Fruit fly (Drosophila melanogaster) whole organism, embryonic: Measurements from ENCODE around the gene sqh.

Source experiments
- B-H1 ChIP-seq: fragments of 200-800 bp; sonication (Bioruptor generic); IDR thresholded peaks from 3 replicates; pipeline ENCODE4 v1.3.6; 2022; ENCODE audit warnings: missing biosample characterization, missing genetic modification characterization
- Bgb ChIP-seq: fragments of 200-800 bp; sonication (Bioruptor generic); IDR thresholded peaks from 2 replicates; pipeline ENCODE4 v1.3.6; 2022; ENCODE audit warnings: missing biosample characterization, missing genetic modification characterization; ENCODE audit not compliant: partially characterized antibody
- CG13424 ChIP-seq: fragments of 200-800 bp; sonication (Bioruptor generic); optimal IDR thresholded peaks from 2 replicates; lab custom pipeline; 2019; ENCODE audit warnings: missing biosample characterization, mild to moderate bottlenecking, missing genetic modification characterization, moderate library complexity
- CG14860 ChIP-seq: fragments of 200-800 bp; sonication (Bioruptor generic); IDR thresholded peaks from 3 replicates; pipeline ENCODE4 v1.3.6; 2022; ENCODE audit warnings: missing biosample characterization, missing genetic modification characterization; ENCODE audit not compliant: partially characterized antibody
- CG18599 ChIP-seq: fragments of 200-800 bp; sonication (Bioruptor generic); optimal IDR thresholded peaks from 3 replicates; lab custom pipeline; 2017; ENCODE audit warnings: missing biosample characterization, missing genetic modification characterization, mild to moderate bottlenecking, moderate library complexity, missing genetic modification reagents
- CG2712 ChIP-seq: fragments of 200-800 bp; optimal IDR thresholded peaks from 3 replicates; lab custom pipeline; 2019; ENCODE audit warnings: missing biosample characterization, mild to moderate bottlenecking, missing genetic modification characterization, moderate library complexity
- CG30403 ChIP-seq: fragments of 200-800 bp; sonication (Bioruptor generic); optimal IDR thresholded peaks from 3 replicates; lab custom pipeline; 2016; ENCODE audit warnings: missing biosample characterization, missing genetic modification characterization
- CG34224 ChIP-seq: fragments of 200-800 bp; sonication (Bioruptor generic); IDR thresholded peaks from 3 replicates; pipeline ENCODE4 v1.3.6; 2022; ENCODE audit warnings: missing biosample characterization, missing genetic modification characterization; ENCODE audit not compliant: partially characterized antibody
- CG3995 ChIP-seq: fragments of 200-800 bp; sonication (Bioruptor generic); optimal IDR thresholded peaks from 3 replicates; lab custom pipeline; 2016; ENCODE audit warnings: missing biosample characterization, missing genetic modification characterization
- CG42726 ChIP-seq: fragments of 200-800 bp; sonication (Bioruptor generic); IDR thresholded peaks from 2 replicates; pipeline ENCODE4 v1.3.6; 2022; ENCODE audit warnings: missing biosample characterization, missing genetic modification characterization; ENCODE audit not compliant: partially characterized antibody
- CG4617 ChIP-seq: fragments of 200-800 bp; sonication (Bioruptor generic); optimal IDR thresholded peaks from 3 replicates; lab custom pipeline; 2016; ENCODE audit warnings: missing biosample characterization, missing genetic modification characterization, borderline replicate concordance
- CG7963 ChIP-seq: fragments of 200-800 bp; sonication (Bioruptor generic); IDR thresholded peaks from 3 replicates; pipeline ENCODE4 v1.3.6; 2022; ENCODE audit warnings: missing biosample characterization, missing genetic modification characterization; ENCODE audit not compliant: partially characterized antibody
- CG8290 ChIP-seq, 3 experiments: fragments of 200-800 bp; sonication (Bioruptor generic); optimal IDR thresholded peaks; 2 replicates each; lab custom pipeline; 2016 to 2019; ENCODE audit warnings: missing biosample characterization in 3 of 3, missing genetic modification characterization in 3 of 3, mild to moderate bottlenecking in 2 of 3, moderate library complexity in 1 of 3
- CG8478 ChIP-seq: fragments of >200 bp; optimal IDR thresholded peaks from 2 replicates; lab custom pipeline; 2018
- CkIIα-i1 ChIP-seq: fragments of 200-800 bp; sonication (Bioruptor generic); IDR thresholded peaks from 2 replicates; pipeline ENCODE4 v1.3.6; 2022; ENCODE audit warnings: missing biosample characterization, missing genetic modification characterization
- CrebB ChIP-seq: fragments of 200-800 bp; sonication (Bioruptor generic); optimal IDR thresholded peaks from 3 replicates; lab custom pipeline; 2018; ENCODE audit warnings: missing biosample characterization, mild to moderate bottlenecking, missing genetic modification characterization
- Dek ChIP-seq: fragments of 200-800 bp; sonication (Bioruptor generic); optimal IDR thresholded peaks from 3 replicates; lab custom pipeline; 2019; ENCODE audit warnings: missing biosample characterization, mild to moderate bottlenecking, missing genetic modification characterization, moderate library complexity
- Dfd ChIP-seq, 2 experiments: fragments of >200 bp; optimal IDR thresholded peaks; 2 replicates each; lab custom pipeline; 2017; ENCODE audit warnings: missing biosample characterization in 2 of 2, missing genetic modification characterization in 2 of 2
- Dll ChIP-seq: fragments of 200-800 bp; sonication (Bioruptor generic); IDR thresholded peaks from 4 replicates; pipeline ENCODE4 v1.3.6; 2022; ENCODE audit warnings: missing biosample characterization, missing genetic modification characterization; ENCODE audit not compliant: partially characterized antibody
- Dref ChIP-seq: fragments of 200-800 bp; sonication (Bioruptor generic); IDR thresholded peaks from 2 replicates; pipeline ENCODE4 v1.3.6; 2022; ENCODE audit warnings: missing biosample characterization, missing genetic modification characterization
- Fer1 ChIP-seq: fragments of 200-800 bp; sonication (Bioruptor generic); optimal IDR thresholded peaks from 2 replicates; lab custom pipeline; 2017; ENCODE audit warnings: missing biosample characterization, mild to moderate bottlenecking, missing genetic modification characterization
- Hmr ChIP-seq: fragments of 200-800 bp; sonication (Bioruptor generic); optimal IDR thresholded peaks from 3 replicates; lab custom pipeline; 2017; ENCODE audit warnings: mild to moderate bottlenecking, missing biosample characterization, missing genetic modification reagents, missing genetic modification characterization
- Hr78 ChIP-seq, 2 experiments: fragments of 200-800 bp in 1 of 2; fragments of >200 bp in 1 of 2; sonication (Bioruptor generic) in 1 of 2; optimal IDR thresholded peaks; 2 replicates each; lab custom pipeline; 2017 to 2019; ENCODE audit warnings: missing biosample characterization in 2 of 2, missing genetic modification characterization in 2 of 2, mild to moderate bottlenecking in 1 of 2, moderate library complexity in 1 of 2
- Med ChIP-seq: fragments of 200-800 bp; sonication (Bioruptor generic); peaks from one replicate; lab custom pipeline; 2016; ENCODE audit warnings: missing biosample characterization, missing genetic modification characterization, mild to moderate bottlenecking, inconsistent platforms, moderate library complexity
- Pdp1 ChIP-seq, 2 experiments: fragments of 200-800 bp; sonication (Bioruptor generic); optimal IDR thresholded peaks; 3 replicates each; lab custom pipeline; 2016; ENCODE audit warnings: missing biosample characterization in 2 of 2, missing genetic modification characterization in 2 of 2, mild to moderate bottlenecking in 1 of 2, moderate library complexity in 1 of 2
- Sox102F ChIP-seq: fragments of 200-800 bp; sonication (Bioruptor generic); optimal IDR thresholded peaks from 2 replicates; lab custom pipeline; 2018; ENCODE audit warnings: missing biosample characterization, mild to moderate bottlenecking, missing genetic modification characterization, moderate library complexity
- Sry-δ ChIP-seq: fragments of 200-800 bp; sonication (Bioruptor generic); optimal IDR thresholded peaks from 2 replicates; lab custom pipeline; 2016; ENCODE audit warnings: missing biosample characterization, missing genetic modification characterization
- Tbp ChIP-seq: fragments of >200 bp; optimal IDR thresholded peaks from 2 replicates; lab custom pipeline; 2018; ENCODE audit warnings: missing biosample characterization, missing genetic modification characterization
- bbx ChIP-seq: fragments of 200-800 bp; sonication (Bioruptor generic); IDR thresholded peaks from 2 replicates; pipeline ENCODE4 v1.3.6; 2022; ENCODE audit warnings: missing biosample characterization, missing genetic modification characterization; ENCODE audit not compliant: partially characterized antibody
- cato ChIP-seq: fragments of 200-800 bp; sonication (Bioruptor generic); optimal IDR thresholded peaks from 2 replicates; lab custom pipeline; 2016; ENCODE audit warnings: missing biosample characterization, missing genetic modification characterization, borderline replicate concordance
- disco-r ChIP-seq: fragments of 200-800 bp; sonication (Bioruptor generic); optimal IDR thresholded peaks from 2 replicates; lab custom pipeline; 2016; ENCODE audit warnings: missing biosample characterization, missing genetic modification characterization
- exex ChIP-seq: fragments of 200-800 bp; sonication (Bioruptor generic); optimal IDR thresholded peaks from 4 replicates; lab custom pipeline; 2018; ENCODE audit warnings: missing biosample characterization, mild to moderate bottlenecking, missing genetic modification characterization, moderate library complexity
- hb ChIP-seq: fragments of 200-800 bp; sonication (Bioruptor generic); IDR thresholded peaks from 3 replicates; pipeline ENCODE4 v1.3.6; 2022; ENCODE audit warnings: missing biosample characterization, missing genetic modification characterization; ENCODE audit not compliant: partially characterized antibody
- hth ChIP-seq: fragments of >200 bp; optimal IDR thresholded peaks from 2 replicates; lab custom pipeline; 2017; ENCODE audit warnings: inconsistent platforms
- inv ChIP-seq: fragments of 200-800 bp; sonication (Bioruptor generic); IDR thresholded peaks from 2 replicates; pipeline ENCODE4 v1.3.6; 2022; ENCODE audit warnings: missing biosample characterization, missing genetic modification characterization; ENCODE audit not compliant: partially characterized antibody
- ken ChIP-seq: fragments of 200-800 bp; sonication (Bioruptor generic); IDR thresholded peaks from 3 replicates; pipeline ENCODE4 v1.3.6; 2022; ENCODE audit warnings: missing biosample characterization, missing genetic modification characterization
- mirr ChIP-seq: fragments of 200-800 bp; sonication (Bioruptor generic); optimal IDR thresholded peaks from 3 replicates; lab custom pipeline; 2018; ENCODE audit warnings: missing biosample characterization, mild to moderate bottlenecking, missing genetic modification characterization
- nerfin-2 ChIP-seq: fragments of 200-800 bp; sonication (Bioruptor generic); IDR thresholded peaks from 2 replicates; pipeline ENCODE4 v1.3.6; 2022; ENCODE audit warnings: missing biosample characterization, missing genetic modification characterization; ENCODE audit not compliant: partially characterized antibody
- pnt ChIP-seq: fragments of 200-800 bp; sonication (Bioruptor generic); optimal IDR thresholded peaks from 3 replicates; lab custom pipeline; 2016; ENCODE audit warnings: missing biosample characterization, missing genetic modification characterization
- pzg ChIP-seq: fragments of 200-800 bp; sonication (Bioruptor generic); optimal IDR thresholded peaks from 3 replicates; lab custom pipeline; 2018; ENCODE audit warnings: missing biosample characterization, mild to moderate bottlenecking, missing genetic modification characterization, moderate library complexity
- row ChIP-seq: fragments of 200-800 bp; sonication (Bioruptor generic); IDR thresholded peaks from 3 replicates; pipeline ENCODE4 v1.3.6; 2022; ENCODE audit warnings: missing biosample characterization, missing genetic modification characterization
- seq ChIP-seq: fragments of 200-800 bp; sonication (Bioruptor generic); IDR thresholded peaks from 2 replicates; pipeline ENCODE4 v1.3.6; 2022; ENCODE audit warnings: missing biosample characterization, missing genetic modification characterization
- slbo ChIP-seq: fragments of 200-800 bp; sonication (Bioruptor generic); IDR thresholded peaks from 2 replicates; pipeline ENCODE4 v1.3.6; 2022; ENCODE audit warnings: missing biosample characterization, missing genetic modification characterization
- sr ChIP-seq: fragments of 200-800 bp; sonication (Bioruptor generic); IDR thresholded peaks from 3 replicates; pipeline ENCODE4 v1.3.6; 2022; ENCODE audit warnings: missing biosample characterization, missing genetic modification characterization
- stwl ChIP-seq: fragments of 200-800 bp; sonication (Bioruptor generic); optimal IDR thresholded peaks from 3 replicates; lab custom pipeline; 2018; ENCODE audit warnings: missing biosample characterization, mild to moderate bottlenecking, missing genetic modification characterization, moderate library complexity
- sug ChIP-seq: fragments of 200-800 bp; optimal IDR thresholded peaks from 2 replicates; lab custom pipeline; 2019; ENCODE audit warnings: missing biosample characterization, mild to moderate bottlenecking, missing genetic modification characterization, moderate library complexity
- vfl ChIP-seq: fragments of 200-800 bp; sonication (Bioruptor generic); optimal IDR thresholded peaks from 2 replicates; lab custom pipeline; 2016; ENCODE audit warnings: missing biosample characterization, missing genetic modification characterization
- vvl ChIP-seq: fragments of 200-800 bp; sonication (Bioruptor generic); IDR thresholded peaks from 2 replicates; pipeline ENCODE4 v1.3.6; 2022; ENCODE audit warnings: missing biosample characterization, missing genetic modification characterization
- yki ChIP-seq: fragments of >200 bp; optimal IDR thresholded peaks from 3 replicates; lab custom pipeline; 2018

Gene sqh

dm6 chrX:6260900-6261299 lies 36.0 kb upstream of the sqh start, which contains the start of gene Josd (continued):
- TF ChIP-seq Fer1, result peak; percentile 3
- TF ChIP-seq stwl, result peak; percentile 48
- peak; percentile 90 for TF ChIP-seq Sry-δ (GFP tag; lab: Kevin White, UChicago)
- TF ChIP-seq nerfin-2 (GFP tag; lab: Robert Waterston, UW), result peak; percentile 66
- TF ChIP-seq seq, result no peak
- peak; percentile 83 for TF ChIP-seq row (GFP tag; lab: Robert Waterston, UW)
- TF ChIP-seq ken (GFP tag; lab: Robert Waterston, UW), result no peak
- TF ChIP-seq bbx (GFP tag; lab: Robert Waterston, UW), result peak; percentile 83
- peak; percentile 70; the same call in 2 of the 3 replicates for TF ChIP-seq CG7963 (GFP tag; lab: Robert Waterston, UW)
- peak; percentile 69 for TF ChIP-seq CG14860 (GFP tag; lab: Robert Waterston, UW)
- peak; percentile 81 for TF ChIP-seq Dref (GFP tag; lab: Robert Waterston, UW)
- peak; percentile 87 for TF ChIP-seq Dll (GFP tag; lab: Robert Waterston, UW)
- no peak for TF ChIP-seq CkIIα-i1
- peak; percentile 2 for TF ChIP-seq CG2712 (tag; lab: Kevin White, UChicago)
- TF ChIP-seq CG4617 (GFP tag; lab: Kevin White, UChicago), result peak; percentile 26
- peak; percentile 85 for TF ChIP-seq CG34224
- TF ChIP-seq inv (GFP tag; lab: Robert Waterston, UW), result peak; percentile 76
- peak; percentile 51 for TF ChIP-seq pzg (GFP tag; lab: Kevin White, UChicago)
- peak; percentile 27 for TF ChIP-seq Hmr
- no peak for TF ChIP-seq CG8290 (GFP tag; optimal IDR thresholded peaks at IDR 0.05; lab: Kevin White, UChicago)
- TF ChIP-seq CG8290 (tag; optimal IDR thresholded peaks at IDR 0.05; lab: Kevin White, UChicago), result peak in 1 of 2 experiments; percentile 41

- TF ChIP-seq hb (no peak), mirr (GFP tag; lab: Kevin White, UChicago) (peak; percentile 66), Dek (tag; lab: Kevin White, UChicago) (no peak), hth (lab: Kevin White, UChicago) (no peak), Pdp1 (GFP tag; optimal IDR thresholded peaks at IDR 0.05; lab: Kevin White, UChicago) (peak in 1 of 2 experiments; percentile 73), sr (no peak), disco-r (GFP tag; lab: Kevin White, UChicago) (no peak), Tbp (GFP tag; lab: Kevin White, UChicago) (no peak), sug (tag; lab: Kevin White, UChicago) (peak; percentile 3), Bgb (GFP tag; lab: Robert Waterston, UW) (no peak), cato (GFP tag; lab: Kevin White, UChicago) (no peak), exex (tag; lab: Kevin White, UChicago) (peak; percentile 37)
Measured at dm6 chrX:6259696-6260095, 34.8 kb upstream of the sqh start.

DNA sequence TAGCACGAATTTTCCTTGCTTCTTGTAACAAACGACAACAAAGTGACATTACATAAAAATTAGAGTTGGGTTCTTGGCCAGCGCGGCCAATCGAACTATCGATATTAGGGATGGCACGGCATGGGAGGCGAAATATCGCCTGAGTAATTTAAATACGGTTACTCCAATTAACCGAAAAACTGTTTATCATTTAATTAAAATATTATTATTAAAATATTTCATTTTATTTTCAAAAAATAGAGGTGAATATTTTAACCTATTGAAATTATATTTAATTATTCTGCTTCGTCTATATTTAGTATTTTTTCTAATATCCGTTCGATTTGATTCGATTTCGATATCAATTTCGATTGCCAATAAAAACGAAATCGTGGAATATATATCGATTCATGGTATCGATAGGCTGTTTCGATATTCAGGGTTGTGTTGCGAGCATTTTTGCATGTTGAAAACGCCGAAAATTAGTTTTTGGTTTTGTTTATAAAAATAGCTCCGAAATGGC lies 30.5 kb upstream of the sqh start, which contains the start of the genes Rbcn-3A and Spx:
TSS of gene Rbcn-3A (minus strand) at position 74 of the 502 bp plus-strand sequence.
TSS of gene Spx (plus strand) at position 409 of the 502 bp plus-strand sequence.
- no peak for TF ChIP-seq CG8478 (lab: Kevin White, UChicago)
- TF ChIP-seq Sox102F (GFP tag; lab: Kevin White, UChicago), result peak; percentile 49
- TF ChIP-seq pnt (GFP tag; lab: Kevin White, UChicago), result no peak
- peak; percentile 46 for TF ChIP-seq CG30403 (GFP tag; lab: Kevin White, UChicago)
- TF ChIP-seq B-H1 (GFP tag; lab: Robert Waterston, UW), result no peak
- TF ChIP-seq CG18599 (GFP tag; lab: Kevin White, UChicago), result peak; percentile 35
- TF ChIP-seq yki (lab: Kevin White, UChicago), result no peak
- TF ChIP-seq Med (GFP tag; lab: Kevin White, UChicago), result no peak
- peak; percentile 55 for TF ChIP-seq CG13424 (tag; lab: Kevin White, UChicago)
- peak; percentile 69 for TF ChIP-seq slbo (GFP tag; lab: Robert Waterston, UW)
- peak; percentile 68; the same call in 1 of the 2 replicates for TF ChIP-seq CG42726 (GFP tag; lab: Robert Waterston, UW)
- TF ChIP-seq vvl (GFP tag; lab: Robert Waterston, UW), result no peak; the same call in 1 of the 2 replicates
- TF ChIP-seq vfl (GFP tag; lab: Kevin White, UChicago), result no peak
- peak; percentile 4 for TF ChIP-seq CG3995
- TF ChIP-seq Dfd (GFP tag; optimal IDR thresholded peaks at IDR 0.05; lab: Kevin White, UChicago), result no peak
- no peak for TF ChIP-seq Hr78 (GFP tag; optimal IDR thresholded peaks at IDR 0.05; lab: Kevin White, UChicago)
- no peak for TF ChIP-seq CrebB (tag; lab: Kevin White, UChicago)
